Fruit fly (Drosophila melanogaster): ENCODE results near the gene Idua.
A peak's percentile ranks its signal among the peaks of the same experiment; 100 is the strongest.

Gene Idua

DNA sequence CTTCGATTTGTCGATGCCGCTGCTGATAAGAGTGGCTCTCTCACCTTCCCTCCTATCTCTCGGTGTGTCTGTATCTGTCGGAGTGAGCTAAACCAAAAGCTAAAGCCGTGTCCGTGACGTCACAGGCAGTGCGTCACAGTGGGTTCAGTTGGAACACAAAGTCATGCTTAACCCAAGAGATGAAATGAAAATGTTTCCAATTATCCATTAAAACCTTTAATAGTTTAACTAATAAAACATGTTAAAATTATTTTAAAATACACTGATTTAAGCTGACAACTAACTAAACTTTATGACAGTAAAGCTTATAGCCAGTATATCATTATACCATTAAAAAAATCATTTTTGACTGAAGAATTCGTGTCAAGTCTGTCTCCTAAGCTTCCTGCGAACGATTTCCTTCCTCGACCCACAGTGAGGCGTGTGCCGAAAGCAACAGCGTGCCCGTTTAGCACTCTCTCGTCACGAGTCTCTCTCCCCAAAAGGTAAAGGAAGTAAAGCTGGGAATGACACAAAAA lies at the start of gene Idua:
TSS of gene Idua (minus strand) at position 51 of the 518 bp plus-strand sequence.
- TF ChIP-seq sv (GFP tag; optimal IDR thresholded peaks at IDR 0.05) (peak; percentile 35), dmrt93B (GFP tag; optimal IDR thresholded peaks at IDR 0.05) (no peak), CG9705 (GFP tag; optimal IDR thresholded peaks at IDR 0.05) (no peak), sage (GFP tag; optimal IDR thresholded peaks at IDR 0.05) (no peak), Abd-B (GFP tag; optimal IDR thresholded peaks at IDR 0.05) (no peak), GATAd (GFP tag; optimal IDR thresholded peaks at IDR 0.05) (no peak), Mio (GFP tag; optimal IDR thresholded peaks at IDR 0.05) (no peak), dl (GFP tag; optimal IDR thresholded peaks at IDR 0.05; ENCODE audit: insufficient read depth in 1 of 2, partially characterized antibody in 2 of 2) (no peak), Vsx2 (GFP tag; optimal IDR thresholded peaks at IDR 0.05; ENCODE audit: partially characterized antibody) (no peak), dsf (GFP tag; optimal IDR thresholded peaks at IDR 0.05; ENCODE audit: borderline replicate concordance) (no peak), Dfd (GFP tag; optimal IDR thresholded peaks at IDR 0.05) (no peak), Hnf4 (GFP tag; optimal IDR thresholded peaks at IDR 0.05) (no peak), Rel (GFP tag; optimal IDR thresholded peaks at IDR 0.05) (peak; percentile 16), Rel (tag; optimal IDR thresholded peaks at IDR 0.05) (no peak), usp (GFP tag; optimal IDR thresholded peaks at IDR 0.05) (no peak), psq (GFP tag; optimal IDR thresholded peaks at IDR 0.05) (peak; percentile 63), Hr78 (GFP tag; optimal IDR thresholded peaks at IDR 0.05) (no peak), CrebA (GFP tag; optimal IDR thresholded peaks at IDR 0.05; ENCODE audit: borderline replicate concordance) (no peak), CG32264 (GFP tag; optimal IDR thresholded peaks at IDR 0.05) (no peak), Hr83 (GFP tag; optimal IDR thresholded peaks at IDR 0.05; ENCODE audit: poor library complexity, severe bottlenecking) (no peak), Sp1 (GFP tag; optimal IDR thresholded peaks at IDR 0.05) (peak; percentile 81), ey (GFP tag; optimal IDR thresholded peaks at IDR 0.05) (peak; percentile 76), HLH106 (tag; optimal IDR thresholded peaks at IDR 0.05) (peak; percentile 75), Jra (GFP tag; optimal IDR thresholded peaks at IDR 0.05) (peak; percentile 47), OdsH (GFP tag; optimal IDR thresholded peaks at IDR 0.05) (peak; percentile 79), pan (optimal IDR thresholded peaks at IDR 0.05) (no peak), tai (GFP tag; optimal IDR thresholded peaks at IDR 0.05) (no peak), foxo (GFP tag; optimal IDR thresholded peaks at IDR 0.05) (no peak), rgr (GFP tag; optimal IDR thresholded peaks at IDR 0.05) (no peak), brk (GFP tag; optimal IDR thresholded peaks at IDR 0.05) (no peak), N (GFP tag; optimal IDR thresholded peaks at IDR 0.05) (no peak), lola (GFP tag; optimal IDR thresholded peaks at IDR 0.05) (no peak), br (GFP tag; optimal IDR thresholded peaks at IDR 0.05) (no peak), Myc (optimal IDR thresholded peaks at IDR 0.05) (no peak), fru (GFP tag; optimal IDR thresholded peaks at IDR 0.05) (no peak)

- TF ChIP-seq tai (GFP tag; optimal IDR thresholded peaks at IDR 0.05) = peak; percentile 88
- TF ChIP-seq brk (GFP tag; optimal IDR thresholded peaks at IDR 0.05) = peak; percentile 76
- no peak for TF ChIP-seq Myc (optimal IDR thresholded peaks at IDR 0.05)
- TF ChIP-seq sage (GFP tag; optimal IDR thresholded peaks at IDR 0.05) = peak; percentile 85
- peak; percentile 18 for TF ChIP-seq Dfd (GFP tag; optimal IDR thresholded peaks at IDR 0.05)
- TF ChIP-seq ey (GFP tag; optimal IDR thresholded peaks at IDR 0.05) = peak; percentile 94
- peak; percentile 94 for TF ChIP-seq fru (GFP tag; optimal IDR thresholded peaks at IDR 0.05)
- TF ChIP-seq woc (GFP tag; optimal IDR thresholded peaks at IDR 0.05) = peak; percentile 91
- TF ChIP-seq foxo (GFP tag; optimal IDR thresholded peaks at IDR 0.05) = peak; percentile 9 to 94
- peak; percentile 45 for TF ChIP-seq Mio (GFP tag; optimal IDR thresholded peaks at IDR 0.05)
- TF ChIP-seq jim (GFP tag; optimal IDR thresholded peaks at IDR 0.05) = peak; percentile 86
- TF ChIP-seq OdsH (GFP tag; optimal IDR thresholded peaks at IDR 0.05) = peak; percentile 94
- TF ChIP-seq CrebA (GFP tag; optimal IDR thresholded peaks at IDR 0.05; ENCODE audit: borderline replicate concordance) = peak; percentile 44
- TF ChIP-seq dmrt93B (GFP tag; optimal IDR thresholded peaks at IDR 0.05) = peak; percentile 90
- TF ChIP-seq Rel (GFP tag; optimal IDR thresholded peaks at IDR 0.05) = peak; percentile 52
- no peak for TF ChIP-seq Rel (tag; optimal IDR thresholded peaks at IDR 0.05)
- TF ChIP-seq Hnf4 (GFP tag; optimal IDR thresholded peaks at IDR 0.05) = peak; percentile 94
- peak; percentile 85 for TF ChIP-seq Vsx2 (GFP tag; optimal IDR thresholded peaks at IDR 0.05; ENCODE audit: partially characterized antibody)
- peak; percentile 79 for TF ChIP-seq dsf (GFP tag; optimal IDR thresholded peaks at IDR 0.05; ENCODE audit: borderline replicate concordance)
- TF ChIP-seq sv (GFP tag; optimal IDR thresholded peaks at IDR 0.05) = no peak
- TF ChIP-seq N (GFP tag; optimal IDR thresholded peaks at IDR 0.05) = no peak
- peak; percentile 90 for TF ChIP-seq psq (GFP tag; optimal IDR thresholded peaks at IDR 0.05)
- TF ChIP-seq dl (GFP tag; optimal IDR thresholded peaks at IDR 0.05; ENCODE audit: insufficient read depth in 1 of 2, partially characterized antibody in 2 of 2) = peak; percentile 87 to 88
- TF ChIP-seq CG32264 (GFP tag; optimal IDR thresholded peaks at IDR 0.05) = peak; percentile 89
- TF ChIP-seq Hr78 (GFP tag; optimal IDR thresholded peaks at IDR 0.05) = no peak
- peak; percentile 58 for TF ChIP-seq GATAd (GFP tag; optimal IDR thresholded peaks at IDR 0.05)
- no peak for TF ChIP-seq pan (optimal IDR thresholded peaks at IDR 0.05)
- peak; percentile 97 for TF ChIP-seq Dif (GFP tag; optimal IDR thresholded peaks at IDR 0.05; ENCODE audit: partially characterized antibody)
- no peak for TF ChIP-seq usp (GFP tag; optimal IDR thresholded peaks at IDR 0.05)
- TF ChIP-seq lola (GFP tag; optimal IDR thresholded peaks at IDR 0.05) = no peak
- peak; percentile 95 for TF ChIP-seq rgr (GFP tag; optimal IDR thresholded peaks at IDR 0.05)
- TF ChIP-seq Jra (GFP tag; optimal IDR thresholded peaks at IDR 0.05) = peak; percentile 87
- TF ChIP-seq HLH106 (tag; optimal IDR thresholded peaks at IDR 0.05) = peak; percentile 96
- peak; percentile 26 for TF ChIP-seq Hr83 (GFP tag; optimal IDR thresholded peaks at IDR 0.05; ENCODE audit: poor library complexity, severe bottlenecking)
- peak; percentile 90 for TF ChIP-seq Sp1 (GFP tag; optimal IDR thresholded peaks at IDR 0.05)
- TF ChIP-seq CG9705 (GFP tag; optimal IDR thresholded peaks at IDR 0.05) = peak; percentile 87
- peak; percentile 91 for TF ChIP-seq br (GFP tag; optimal IDR thresholded peaks at IDR 0.05)
- TF ChIP-seq Abd-B (GFP tag; optimal IDR thresholded peaks at IDR 0.05) = no peak
- peak; percentile 97 for TF ChIP-seq h (GFP tag; optimal IDR thresholded peaks at IDR 0.05)
Measured at dm6 chr2L:11155166-11155958, 42.5 kb upstream of the Idua start, which contains the start of gene CG6287. Gene CG6287 (minus strand): TSS chr2L:11155721.
